Worm (Caenorhabditis elegans): ENCODE data around the gene Y17G7B.20.

Gene Y17G7B.20

ce11 chrII:11972266-11972665 is 7.4 kb downstream of the Y17G7B.20 start:
- TF ChIP-seq jun-1 (tag; optimal IDR thresholded peaks at IDR 0.05) (no peak), mab-9 (GFP tag; IDR thresholded peaks at IDR 0.05) (no peak), nhr-76 (tag; optimal IDR thresholded peaks at IDR 0.05) (no peak), fos-1 (tag; optimal IDR thresholded peaks at IDR 0.05) (no peak), unc-130 (tag; optimal IDR thresholded peaks at IDR 0.05) (no peak), lin-14 (GFP tag; optimal IDR thresholded peaks at IDR 0.05) (no peak), ceh-90 (tag; optimal IDR thresholded peaks at IDR 0.05) (no peak), ceh-63 (GFP tag; optimal IDR thresholded peaks at IDR 0.05) (no peak), tlp-1 (tag; optimal IDR thresholded peaks at IDR 0.05) (no peak)

- TF ChIP-seq isw-1 (GFP tag; IDR thresholded peaks at IDR 0.05) (no peak), sup-37 (GFP tag; optimal IDR thresholded peaks at IDR 0.05) (no peak), nhr-76 (tag; optimal IDR thresholded peaks at IDR 0.05) (no peak), ceh-90 (tag; optimal IDR thresholded peaks at IDR 0.05) (no peak), pax-3 (tag; optimal IDR thresholded peaks at IDR 0.05) (no peak), ama-1 (optimal IDR thresholded peaks at IDR 0.05) (no peak)
These were observed 8.5 kb downstream of the Y17G7B.20 start for ce11 chrII:11971009-11971636.

ce11 chrII:11969033-11969432 is 10.6 kb downstream of the Y17G7B.20 start:
- TF ChIP-seq nhr-84 (tag; optimal IDR thresholded peaks at IDR 0.05) (no peak), efl-1 (optimal IDR thresholded peaks at IDR 0.05) (no peak), efl-1 (GFP tag; optimal IDR thresholded peaks at IDR 0.05 in 1 of 2) (no peak), lin-13 (GFP tag; optimal IDR thresholded peaks at IDR 0.05) (no peak), pag-3 (tag; optimal IDR thresholded peaks at IDR 0.05; ENCODE audit: borderline replicate concordance, insufficient read depth) (no peak), pax-3 (tag; optimal IDR thresholded peaks at IDR 0.05) (no peak), Y116A8C.19 (tag; optimal IDR thresholded peaks at IDR 0.05; ENCODE audit: borderline replicate concordance) (no peak), zag-1 (tag; optimal IDR thresholded peaks at IDR 0.05) (no peak), zip-4 (GFP tag; optimal IDR thresholded peaks at IDR 0.05) (no peak), nhr-28 (tag; optimal IDR thresholded peaks at IDR 0.05) (no peak), nhr-85 (tag) (no peak), unc-98 (GFP tag; IDR thresholded peaks at IDR 0.05) (no peak), fkh-4 (tag; optimal IDR thresholded peaks at IDR 0.05; ENCODE audit: borderline replicate concordance) (no peak)

ce11 chrII:11968275-11968674 is 11.4 kb downstream of the Y17G7B.20 start, which contains the start of gene mex-1:
TSS of gene mex-1 (plus strand) at chrII:11968637.
- no peak for TF ChIP-seq rnt-1 (tag; optimal IDR thresholded peaks at IDR 0.05)
- TF ChIP-seq elt-2 (tag; optimal IDR thresholded peaks at IDR 0.05), result no peak
- TF ChIP-seq aly-2 (tag; optimal IDR thresholded peaks at IDR 0.05), result no peak
- no peak for TF ChIP-seq hlh-4 (tag; optimal IDR thresholded peaks at IDR 0.05)
- no peak for TF ChIP-seq nhr-11 (tag; optimal IDR thresholded peaks at IDR 0.05)
- TF ChIP-seq nhr-47 (tag; optimal IDR thresholded peaks at IDR 0.05), result no peak
- no peak for TF ChIP-seq ztf-11 (tag; optimal IDR thresholded peaks at IDR 0.05)
- no peak for TF ChIP-seq unc-86 (tag; optimal IDR thresholded peaks at IDR 0.05)
- TF ChIP-seq pqm-1 (tag; optimal IDR thresholded peaks at IDR 0.05), result no peak
- TF ChIP-seq skn-1 (tag; optimal IDR thresholded peaks at IDR 0.05), result no peak
- TF ChIP-seq F16B12.6 (tag; optimal IDR thresholded peaks at IDR 0.05), result no peak
- TF ChIP-seq egl-13 (tag; optimal IDR thresholded peaks at IDR 0.05), result no peak
- TF ChIP-seq dsc-1 (tag; optimal IDR thresholded peaks at IDR 0.05), result no peak
- no peak for TF ChIP-seq nhr-12 (tag; optimal IDR thresholded peaks at IDR 0.05)
- TF ChIP-seq nhr-85 (tag), result no peak
- TF ChIP-seq egl-27 (tag; optimal IDR thresholded peaks at IDR 0.05), result no peak
- no peak for TF ChIP-seq elt-3 (tag; optimal IDR thresholded peaks at IDR 0.05)

Measured in whole organism, L1 larva.